Worm (Caenorhabditis elegans) whole organism, mixed stage, embryonic: ENCODE measurements around the gene T05C7.7.
A peak's percentile ranks its signal among the peaks of the same experiment; 100 is the strongest.

Experiments
- M03D4.4 ChIP-seq: sonication (generic microtip); optimal IDR thresholded peaks from 2 replicates; lab custom pipeline; 2017; ENCODE audit warnings: mild to moderate bottlenecking, missing genetic modification characterization, missing compliant biosample characterization
- bed-3 ChIP-seq: fragments of 200-800 bp; sonication (Bioruptor generic); optimal IDR thresholded peaks from 3 replicates; lab custom pipeline; 2018; ENCODE audit warnings: mild to moderate bottlenecking, missing genetic modification characterization, moderate library complexity, missing compliant biosample characterization
- ceh-39 ChIP-seq: fragments of 150-350 bp; optimal IDR thresholded peaks from 2 replicates; lab custom pipeline; 2014; ENCODE audit warnings: missing biosample characterization, missing genetic modification characterization
- ceh-83 ChIP-seq: fragments of 200-800 bp; sonication (Bioruptor generic); optimal IDR thresholded peaks from 2 replicates; lab custom pipeline; 2018; ENCODE audit warnings: mild to moderate bottlenecking, missing genetic modification characterization, missing compliant biosample characterization
- ces-1 ChIP-seq: fragments of 150-350 bp; optimal IDR thresholded peaks from 2 replicates; lab custom pipeline; 2014; ENCODE audit warnings: missing biosample characterization, missing genetic modification reagents, missing genetic modification characterization
- cnd-1 ChIP-seq: fragments of 200-800 bp; sonication (Bioruptor generic); optimal IDR thresholded peaks from 2 replicates; lab custom pipeline; 2018; ENCODE audit warnings: mild to moderate bottlenecking, missing genetic modification characterization, missing compliant biosample characterization
- drap-1 ChIP-seq: fragments of 200-800 bp; sonication (Bioruptor generic); optimal IDR thresholded peaks from 3 replicates; lab custom pipeline; 2018; ENCODE audit warnings: mild to moderate bottlenecking, missing genetic modification characterization, missing compliant biosample characterization
- elt-3 ChIP-seq: fragments of 150-350 bp; optimal IDR thresholded peaks from 2 replicates; lab custom pipeline; 2014; ENCODE audit warnings: missing biosample characterization, missing genetic modification characterization
- flh-1 ChIP-seq: fragments of 200-800 bp; sonication (Bioruptor generic); optimal IDR thresholded peaks from 2 replicates; lab custom pipeline; 2018; ENCODE audit warnings: mild to moderate bottlenecking, missing genetic modification characterization, moderate library complexity, missing compliant biosample characterization
- ham-2 ChIP-seq: fragments of 200-800 bp; sonication (Bioruptor generic); optimal IDR thresholded peaks from 2 replicates; lab custom pipeline; 2018; ENCODE audit warnings: mild to moderate bottlenecking, missing genetic modification characterization, missing compliant biosample characterization
- hlh-1 ChIP-seq: fragments of 150-350 bp; optimal IDR thresholded peaks from 2 replicates; lab custom pipeline; 2014; ENCODE audit warnings: missing biosample characterization, missing genetic modification reagents, missing genetic modification characterization
- lin-13 ChIP-seq: fragments of 150-350 bp; optimal IDR thresholded peaks from 2 replicates; lab custom pipeline; 2014; ENCODE audit warnings: missing biosample characterization, missing genetic modification characterization
- lin-32 ChIP-seq: fragments of 200-800 bp; sonication (Bioruptor generic); optimal IDR thresholded peaks from 2 replicates; lab custom pipeline; 2018; ENCODE audit warnings: mild to moderate bottlenecking, missing genetic modification characterization, missing compliant biosample characterization
- lsy-2 ChIP-seq: fragments of 150-350 bp; optimal IDR thresholded peaks from 2 replicates; lab custom pipeline; 2014; ENCODE audit warnings: missing biosample characterization, missing genetic modification characterization
- mab-5 ChIP-seq: fragments of 150-350 bp; optimal IDR thresholded peaks from 2 replicates; lab custom pipeline; 2014; ENCODE audit warnings: missing biosample characterization, missing genetic modification characterization
- mep-1 ChIP-seq: fragments of 150-350 bp; optimal IDR thresholded peaks from 2 replicates; lab custom pipeline; 2017; ENCODE audit warnings: missing biosample characterization, missing genetic modification reagents, missing genetic modification characterization, inconsistent platforms
- mls-2 ChIP-seq: sonication (generic microtip); optimal IDR thresholded peaks from 2 replicates; lab custom pipeline; 2016; ENCODE audit warnings: mild to moderate bottlenecking, missing genetic modification characterization, moderate library complexity, missing compliant biosample characterization
- nhr-12 ChIP-seq: fragments of 150-350 bp; optimal IDR thresholded peaks from 2 replicates; lab custom pipeline; 2014; ENCODE audit warnings: missing biosample characterization, missing genetic modification characterization
- nhr-2 ChIP-seq: fragments of 150-350 bp; optimal IDR thresholded peaks from 2 replicates; lab custom pipeline; 2014; ENCODE audit warnings: missing biosample characterization, missing genetic modification characterization
- nhr-237 ChIP-seq: fragments of 150-350 bp; optimal IDR thresholded peaks from 2 replicates; lab custom pipeline; 2014; ENCODE audit warnings: missing biosample characterization, missing genetic modification characterization
- nhr-28 ChIP-seq: fragments of 150-350 bp; optimal IDR thresholded peaks from 2 replicates; lab custom pipeline; 2014; ENCODE audit warnings: missing biosample characterization, missing genetic modification characterization
- pha-4 ChIP-seq: fragments of 150-350 bp; optimal IDR thresholded peaks from 2 replicates; lab custom pipeline; 2018; ENCODE audit warnings: missing biosample characterization, missing genetic modification reagents, missing genetic modification characterization
- sem-2 ChIP-seq: fragments of 200-800 bp; sonication (Bioruptor generic); optimal IDR thresholded peaks from 2 replicates; lab custom pipeline; 2018; ENCODE audit warnings: mild to moderate bottlenecking, missing genetic modification characterization, missing compliant biosample characterization
- snpc-4 ChIP-seq: fragments of 150-350 bp; optimal IDR thresholded peaks from 2 replicates; lab custom pipeline; 2014; ENCODE audit warnings: missing biosample characterization, missing genetic modification characterization
- tbx-8 ChIP-seq: fragments of 200-800 bp; sonication (Bioruptor generic); optimal IDR thresholded peaks from 2 replicates; lab custom pipeline; 2018; ENCODE audit warnings: mild to moderate bottlenecking, missing genetic modification characterization, moderate library complexity, missing compliant biosample characterization
- unc-120 ChIP-seq: sonication (generic microtip); optimal IDR thresholded peaks from 2 replicates; lab custom pipeline; 2017; ENCODE audit warnings: missing genetic modification characterization, missing compliant biosample characterization; ENCODE audit not compliant: poor library complexity, severe bottlenecking
- unc-62 ChIP-seq: fragments of 150-350 bp; optimal IDR thresholded peaks from 2 replicates; lab custom pipeline; 2014; ENCODE audit warnings: missing biosample characterization, missing genetic modification reagents, missing genetic modification characterization
- zip-8 ChIP-seq: fragments of 150-350 bp; optimal IDR thresholded peaks from 2 replicates; lab custom pipeline; 2014; ENCODE audit warnings: missing biosample characterization, missing genetic modification characterization
- ztf-11 ChIP-seq: fragments of 150-350 bp; optimal IDR thresholded peaks from 2 replicates; lab custom pipeline; 2014; ENCODE audit warnings: missing biosample characterization, missing genetic modification characterization

T05C7.7 gene

ce11 chrIV:73175-73574, 11.6 kb downstream of the T05C7.7 start:
- no peak for TF ChIP-seq hlh-1 (tag; lab: Kevin White, UChicago)
- TF ChIP-seq cnd-1 (tag; lab: Kevin White, UChicago) = no peak
- TF ChIP-seq nhr-237 = no peak
- no peak for TF ChIP-seq mls-2 (tag; lab: Kevin White, UChicago)
- no peak for TF ChIP-seq zip-8 (tag; lab: Kevin White, UChicago)
- TF ChIP-seq nhr-28 = no peak
- no peak for TF ChIP-seq lsy-2 (tag; lab: Kevin White, UChicago)

DNA sequence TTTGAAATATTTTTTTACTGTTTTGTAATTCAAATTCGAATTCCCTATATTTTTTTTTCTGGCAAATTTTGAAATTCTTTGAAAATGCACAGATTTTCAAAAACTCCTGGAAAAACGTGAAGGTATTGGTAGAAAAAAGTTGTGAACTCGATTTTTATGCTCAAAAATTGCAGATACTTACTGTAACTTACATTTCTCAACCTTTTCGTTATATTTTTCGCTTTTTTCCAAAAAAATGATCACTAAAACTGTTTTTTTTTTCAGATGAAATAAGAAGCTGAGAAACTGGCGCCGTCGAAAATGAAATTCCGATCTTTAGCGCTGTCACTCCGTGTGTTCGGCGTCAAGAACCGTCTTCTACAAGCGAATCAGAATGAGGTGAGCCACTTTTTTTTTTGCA, 14.5 kb downstream of the T05C7.7 start, which contains the start of gene T05C7.8:
Gene T05C7.8, plus strand, starts transcription at position 301 of the 400 bp plus-strand sequence.
- TF ChIP-seq snpc-4 (tag; lab: Kevin White, UChicago) (no peak), hlh-1 (tag; lab: Kevin White, UChicago) (no peak), ceh-39 (tag; lab: Kevin White, UChicago) (no peak), ces-1 (GFP tag; lab: Kevin White, UChicago) (no peak)

- TF ChIP-seq elt-3 (tag; lab: Kevin White, UChicago) (no peak), ham-2 (GFP tag; lab: Kevin White, UChicago) (no peak), bed-3 (GFP tag; lab: Kevin White, UChicago) (no peak), ces-1 (GFP tag; lab: Kevin White, UChicago) (peak; percentile 1), lsy-2 (tag; lab: Kevin White, UChicago) (no peak)
Observed at ce11 chrIV:77421-77820, 15.9 kb downstream of the T05C7.7 start.

DNA sequence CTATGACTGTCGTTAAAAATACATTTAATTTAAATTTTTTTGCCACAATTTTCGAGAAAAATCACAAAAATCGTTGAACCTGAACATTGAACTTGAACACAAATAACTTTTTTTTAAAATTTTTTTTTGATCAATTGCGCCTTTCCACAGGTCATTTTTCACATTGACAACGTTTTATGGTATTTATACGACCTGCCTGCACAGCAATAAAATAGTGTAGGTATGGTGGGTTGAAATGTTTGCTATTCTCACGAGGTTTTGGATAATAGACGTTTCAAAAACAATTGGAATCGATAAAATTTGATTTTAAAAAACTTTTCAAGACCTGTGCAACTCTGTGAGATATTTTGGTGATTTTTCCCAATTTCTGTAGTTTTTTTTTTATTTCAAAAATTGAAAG, 16.7 kb downstream of the T05C7.7 start:
- TF ChIP-seq zip-8 (tag; lab: Kevin White, UChicago) (no peak), ces-1 (GFP tag; lab: Kevin White, UChicago) (no peak), ztf-11 (tag; lab: Kevin White, UChicago) (no peak), mep-1 (tag; lab: Kevin White, UChicago) (no peak), ceh-83 (GFP tag; lab: Kevin White, UChicago) (no peak), drap-1 (GFP tag; lab: Kevin White, UChicago) (no peak), mls-2 (tag; lab: Kevin White, UChicago) (no peak), nhr-12 (tag; lab: Kevin White, UChicago) (no peak), elt-3 (tag; lab: Kevin White, UChicago) (no peak), lin-13 (tag; lab: Kevin White, UChicago) (no peak), nhr-28 (no peak), ceh-39 (tag; lab: Kevin White, UChicago) (no peak), M03D4.4 (no peak), sem-2 (GFP tag; lab: Kevin White, UChicago) (no peak), ham-2 (GFP tag; lab: Kevin White, UChicago) (no peak)

DNA sequence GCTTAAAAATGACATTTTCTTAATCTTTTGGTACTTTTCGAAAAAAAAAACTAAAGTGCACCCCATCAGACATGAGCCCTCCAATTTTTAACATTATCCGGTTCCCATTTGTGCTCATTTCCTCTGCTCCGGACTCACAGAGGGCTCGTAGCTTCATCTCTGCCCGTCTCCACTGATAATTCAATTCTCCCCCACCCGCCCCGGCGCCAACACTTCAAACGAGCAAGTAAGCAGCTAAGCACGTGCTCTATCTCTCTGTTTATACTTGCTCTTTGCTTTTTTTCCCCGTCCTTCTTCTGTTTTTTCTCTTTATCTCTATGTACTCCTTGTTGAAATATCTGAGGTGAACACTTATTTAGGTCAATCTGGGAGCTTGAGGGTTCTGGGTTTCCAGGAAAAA, 17.7 kb downstream of the T05C7.7 start, which contains the start of gene T05C7.9:
Gene T05C7.9, plus strand, starts transcription at position 72 of the 400 bp plus-strand sequence.
- TF ChIP-seq unc-120 (peak; percentile 19), ztf-11 (tag; lab: Kevin White, UChicago) (no peak), tbx-8 (no peak), hlh-1 (tag; lab: Kevin White, UChicago) (no peak), ces-1 (GFP tag; lab: Kevin White, UChicago) (peak; percentile 58), bed-3 (GFP tag; lab: Kevin White, UChicago) (no peak)

DNA sequence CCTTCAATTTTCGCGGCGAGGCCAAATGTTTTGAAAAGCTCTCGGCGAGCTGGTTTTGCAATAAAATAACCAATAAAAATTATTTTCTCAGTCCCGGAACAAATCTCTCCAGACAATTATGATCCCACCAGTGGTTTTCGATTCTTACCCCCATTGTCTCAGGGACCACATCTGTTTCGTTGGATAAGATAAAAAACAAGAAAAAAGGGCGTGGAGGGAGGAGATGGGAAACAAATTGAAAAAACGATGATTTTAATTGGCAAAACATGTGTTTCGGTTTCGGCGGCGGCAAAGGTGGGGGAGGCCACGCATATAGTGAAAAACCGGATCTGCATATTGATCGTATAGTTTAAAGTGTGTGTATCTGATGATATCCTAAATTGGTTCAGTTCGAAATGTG, 19.4 kb downstream of the T05C7.7 start:
- TF ChIP-seq flh-1 (GFP tag; lab: Kevin White, UChicago) (no peak), ztf-11 (tag; lab: Kevin White, UChicago) (no peak), cnd-1 (tag; lab: Kevin White, UChicago) (no peak), mls-2 (tag; lab: Kevin White, UChicago) (no peak), hlh-1 (tag; lab: Kevin White, UChicago) (no peak), nhr-237 (no peak), lin-13 (tag; lab: Kevin White, UChicago) (no peak), unc-120 (no peak), elt-3 (tag; lab: Kevin White, UChicago) (no peak), pha-4 (tag; lab: Kevin White, UChicago) (no peak), nhr-2 (tag; lab: Kevin White, UChicago) (no peak), nhr-28 (no peak), mep-1 (tag; lab: Kevin White, UChicago) (no peak), unc-62 (GFP tag; lab: Kevin White, UChicago) (no peak), nhr-12 (tag; lab: Kevin White, UChicago) (no peak), mab-5 (tag; lab: Kevin White, UChicago) (no peak), lin-32 (no peak), snpc-4 (tag; lab: Kevin White, UChicago) (no peak)
